Fruit fly (Drosophila melanogaster): ENCODE measurements around the gene RhoGDI.

The RhoGDI gene

DNA sequence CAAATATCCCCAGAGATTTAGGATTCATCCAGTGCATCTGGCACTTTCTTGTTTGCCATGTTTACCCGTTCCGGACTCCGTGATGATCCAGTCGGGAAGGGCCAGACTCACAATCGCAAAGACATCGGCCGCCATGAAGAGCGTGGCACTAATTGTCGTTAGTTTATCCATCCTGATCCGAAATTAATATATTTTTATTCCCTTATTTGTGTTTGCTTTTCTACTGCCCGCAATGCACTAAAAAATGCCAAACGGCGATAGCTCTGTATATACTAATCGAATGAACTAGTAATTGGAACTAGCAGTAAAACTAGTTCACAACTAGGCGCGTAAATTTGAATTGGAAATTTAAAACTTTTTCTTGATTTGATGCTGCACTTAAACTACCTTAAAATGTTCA lies 51.0 kb downstream of the RhoGDI start, which contains the start of gene CG14182:
Gene CG14182 (minus strand): TSS at position 221 of the 400 bp plus-strand sequence.
- TF ChIP-seq Snoo (tag; optimal IDR thresholded peaks at IDR 0.05) (no peak), Pif1B (GFP tag; optimal IDR thresholded peaks at IDR 0.05) (no peak), CG9948 (tag; optimal IDR thresholded peaks at IDR 0.05) (no peak), CG17806 (tag; optimal IDR thresholded peaks at IDR 0.05) (no peak), gl (tag; optimal IDR thresholded peaks at IDR 0.05) (no peak), CG13204 (GFP tag; optimal IDR thresholded peaks at IDR 0.05) (no peak), CG32121 (GFP tag; IDR thresholded peaks at IDR 0.05) (no peak), EcR (GFP tag; optimal IDR thresholded peaks at IDR 0.05) (no peak), CG14655 (GFP tag; optimal IDR thresholded peaks at IDR 0.05) (no peak), CG10348 (GFP tag; IDR thresholded peaks at IDR 0.05) (no peak), CG4496 (GFP tag; IDR thresholded peaks at IDR 0.05) (no peak), D1 (tag; optimal IDR thresholded peaks at IDR 0.05) (no peak), CG8301 (tag; optimal IDR thresholded peaks at IDR 0.05) (no peak), Pif1A (GFP tag; optimal IDR thresholded peaks at IDR 0.05) (no peak), CG8159 (tag; optimal IDR thresholded peaks at IDR 0.05) (no peak)

DNA sequence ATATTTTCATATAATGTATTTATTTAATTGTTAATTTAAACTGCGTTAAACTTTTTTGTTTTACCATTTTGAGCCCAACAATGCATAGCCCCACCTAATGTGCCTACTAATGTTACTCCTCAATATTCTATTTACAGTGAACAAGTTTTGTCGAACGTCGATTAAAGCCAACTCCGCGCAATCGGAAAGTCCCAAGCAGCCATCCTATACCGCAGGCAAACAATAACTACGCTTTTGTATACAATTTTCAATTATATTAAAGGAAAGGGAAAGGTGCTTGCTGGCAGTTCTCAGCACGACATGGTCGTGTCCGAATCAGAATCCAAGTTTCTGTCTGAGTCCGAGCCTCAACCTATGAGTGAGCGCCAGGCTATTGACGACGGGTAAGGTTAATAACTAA lies 52.8 kb downstream of the RhoGDI start, which contains the start of gene CG17732:
Gene CG17732 (plus strand): TSS at position 301 of the 400 bp plus-strand sequence.
- no peak for TF ChIP-seq Pif1A (GFP tag; optimal IDR thresholded peaks at IDR 0.05)
- TF ChIP-seq CG14655 (GFP tag; optimal IDR thresholded peaks at IDR 0.05): no peak
- TF ChIP-seq CG10348 (GFP tag; IDR thresholded peaks at IDR 0.05): no peak
- no peak for TF ChIP-seq Pif1B (GFP tag; optimal IDR thresholded peaks at IDR 0.05)
- TF ChIP-seq Ets98B (GFP tag; IDR thresholded peaks at IDR 0.05): no peak
- TF ChIP-seq CG8301 (tag; optimal IDR thresholded peaks at IDR 0.05): no peak
- no peak for TF ChIP-seq CG15710 (tag; optimal IDR thresholded peaks at IDR 0.05)
- no peak for TF ChIP-seq CG4496 (GFP tag; IDR thresholded peaks at IDR 0.05)
- TF ChIP-seq gl (tag; optimal IDR thresholded peaks at IDR 0.05): no peak
- no peak for TF ChIP-seq CG17806 (tag; optimal IDR thresholded peaks at IDR 0.05)
- no peak for TF ChIP-seq CG12605 (GFP tag; IDR thresholded peaks at IDR 0.05)
- TF ChIP-seq EcR (GFP tag; optimal IDR thresholded peaks at IDR 0.05): no peak
